Fruit fly (Drosophila melanogaster) whole organism, wandering third instar larva: Measurements from ENCODE around the gene Fife.

Experiments used
- Abd-B ChIP-seq: fragments of >200 bp; optimal IDR thresholded peaks from 2 replicates; lab custom pipeline; 2017; ENCODE audit warnings: missing biosample characterization, missing genetic modification characterization
- Dfd ChIP-seq: fragments of >200 bp; optimal IDR thresholded peaks from 2 replicates; lab custom pipeline; 2017; ENCODE audit warnings: missing biosample characterization, missing genetic modification characterization
- Myc ChIP-seq: fragments of >200 bp; optimal IDR thresholded peaks from 2 replicates; lab custom pipeline; 2017
- N ChIP-seq: fragments of >200 bp; optimal IDR thresholded peaks from 2 replicates; lab custom pipeline; 2018; ENCODE audit warnings: missing biosample characterization, missing external identifiers, missing genetic modification characterization
- h ChIP-seq: fragments of 200-800 bp; sonication (Bioruptor generic); optimal IDR thresholded peaks from 3 replicates; lab custom pipeline; 2016; ENCODE audit warnings: missing biosample characterization, mild to moderate bottlenecking, missing genetic modification characterization
- lola ChIP-seq: fragments of >200 bp; optimal IDR thresholded peaks from 2 replicates; lab custom pipeline; 2017; ENCODE audit warnings: missing biosample characterization, missing genetic modification characterization
- woc ChIP-seq: sonication (Bioruptor generic); optimal IDR thresholded peaks from 2 replicates; lab custom pipeline; 2016; ENCODE audit warnings: missing biosample characterization, mild to moderate bottlenecking, missing genetic modification characterization

dm6 chr3L:2744963-2745362, 33.5 kb upstream of the Fife start:
- TF ChIP-seq Dfd (GFP tag; lab: Kevin White, UChicago): no peak
- no peak for TF ChIP-seq lola (GFP tag; lab: Kevin White, UChicago)
- TF ChIP-seq N: no peak
- no peak for TF ChIP-seq Abd-B (GFP tag; lab: Kevin White, UChicago)
- no peak for TF ChIP-seq woc (GFP tag; lab: Kevin White, UChicago)
- no peak for TF ChIP-seq h
- TF ChIP-seq Myc (lab: Kevin White, UChicago): no peak
